Worm (Caenorhabditis elegans): Measurements from ENCODE around the gene C34C6.10.
A peak's percentile ranks its signal among the peaks of the same experiment; 100 is the strongest.

The C34C6.10 gene

DNA sequence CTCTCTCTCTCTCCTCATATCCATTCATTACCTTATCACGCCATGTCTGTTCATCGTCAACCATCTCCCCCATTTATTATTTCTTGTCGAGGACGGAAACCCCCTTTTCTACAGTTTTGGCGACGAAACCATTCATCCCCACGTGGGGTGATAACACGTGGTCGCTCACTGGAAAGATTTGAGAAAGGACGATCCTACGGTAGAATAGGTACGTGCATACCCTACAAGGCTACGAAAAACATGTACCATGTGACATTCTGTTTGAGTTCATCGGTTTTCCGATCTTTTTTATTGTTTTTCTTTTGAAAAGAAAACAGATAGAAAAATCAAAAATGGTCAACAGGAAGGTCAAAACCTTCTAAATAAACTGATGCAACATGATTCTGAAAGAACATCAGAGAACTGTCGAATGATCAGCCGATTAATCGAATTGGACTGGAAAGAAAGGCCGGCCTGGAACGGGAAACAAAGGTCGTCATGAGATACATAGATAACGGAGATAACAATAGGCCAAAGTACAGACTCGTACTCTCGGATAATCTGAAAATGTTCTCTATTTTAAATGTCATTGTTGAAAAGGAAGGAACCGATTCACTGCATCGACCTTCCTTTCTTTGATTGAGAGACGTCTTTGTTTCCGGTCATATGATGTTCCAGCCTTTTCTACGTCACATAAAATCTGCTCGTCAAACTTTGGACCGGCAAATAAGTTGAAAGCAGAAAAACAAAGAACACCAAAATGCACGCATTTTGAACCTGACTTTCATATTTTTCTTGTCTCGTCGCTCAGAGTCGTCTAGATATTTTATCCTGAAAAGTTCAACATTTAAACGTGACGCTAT lies 46.5 kb upstream of the C34C6.10 start (continued):
- TF ChIP-seq nhr-77 (tag; optimal IDR thresholded peaks at IDR 0.05) = no peak
- peak; percentile 16 for TF ChIP-seq sem-4 (tag; optimal IDR thresholded peaks at IDR 0.05)
- TF ChIP-seq lsy-2 (tag; optimal IDR thresholded peaks at IDR 0.05) = peak in 1 of 2 experiments; percentile 72

DNA sequence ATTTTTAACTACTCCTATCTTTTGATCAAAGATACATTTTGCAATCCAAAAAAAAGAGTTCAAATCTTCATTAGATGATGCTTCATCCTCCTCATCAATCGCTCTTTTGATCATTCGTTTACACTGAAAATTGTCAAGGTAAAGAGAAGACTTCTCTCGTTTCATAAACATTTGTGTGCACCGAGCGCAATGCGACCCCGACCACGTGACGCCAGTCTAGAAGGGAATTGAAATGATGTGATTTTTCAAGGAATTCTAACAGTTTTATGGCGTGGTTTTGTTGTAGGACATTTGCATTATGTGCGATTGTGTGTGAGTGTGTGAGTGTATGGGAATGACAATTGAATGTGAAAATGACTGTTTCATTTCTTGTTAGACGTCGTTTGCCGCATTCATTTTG lies 45.6 kb upstream of the C34C6.10 start:
- TF ChIP-seq gmeb-1 (tag; optimal IDR thresholded peaks at IDR 0.05) (no peak), elt-3 (tag; optimal IDR thresholded peaks at IDR 0.05) (no peak), mdl-1 (tag; optimal IDR thresholded peaks at IDR 0.05) (peak in 1 of 2 experiments; percentile 74), skn-1 (tag; optimal IDR thresholded peaks at IDR 0.05) (no peak), lin-13 (GFP tag; optimal IDR thresholded peaks at IDR 0.05) (peak; percentile 1), lin-39 (tag; optimal IDR thresholded peaks at IDR 0.05) (no peak), C34F6.9 (tag; optimal IDR thresholded peaks at IDR 0.05) (peak; percentile 26), sma-9 (GFP tag; optimal IDR thresholded peaks at IDR 0.05) (peak; percentile 97), sma-9 (tag; optimal IDR thresholded peaks at IDR 0.05) (no peak), fos-1 (tag; optimal IDR thresholded peaks at IDR 0.05) (peak; percentile 42), nhr-6 (tag; optimal IDR thresholded peaks at IDR 0.05) (peak; percentile 29), F13H6.1 (tag; optimal IDR thresholded peaks at IDR 0.05) (peak; percentile 62), mab-5 (tag; optimal IDR thresholded peaks at IDR 0.05) (no peak), lsy-2 (tag; optimal IDR thresholded peaks at IDR 0.05) (peak in 1 of 2 experiments; percentile 48), ztf-4 (tag; optimal IDR thresholded peaks at IDR 0.05) (peak; percentile 15), nhr-25 (tag; optimal IDR thresholded peaks at IDR 0.05) (no peak), nhr-77 (tag; optimal IDR thresholded peaks at IDR 0.05) (no peak), nhr-129 (tag; optimal IDR thresholded peaks at IDR 0.05) (peak; percentile 70), sma-3 (GFP tag; optimal IDR thresholded peaks at IDR 0.05) (no peak), ama-1 (optimal IDR thresholded peaks at IDR 0.05) (peak; percentile 28), ztf-11 (tag; optimal IDR thresholded peaks at IDR 0.05) (no peak), elt-1 (tag; optimal IDR thresholded peaks at IDR 0.05) (no peak), ceh-82 (tag; optimal IDR thresholded peaks at IDR 0.05) (no peak)

DNA sequence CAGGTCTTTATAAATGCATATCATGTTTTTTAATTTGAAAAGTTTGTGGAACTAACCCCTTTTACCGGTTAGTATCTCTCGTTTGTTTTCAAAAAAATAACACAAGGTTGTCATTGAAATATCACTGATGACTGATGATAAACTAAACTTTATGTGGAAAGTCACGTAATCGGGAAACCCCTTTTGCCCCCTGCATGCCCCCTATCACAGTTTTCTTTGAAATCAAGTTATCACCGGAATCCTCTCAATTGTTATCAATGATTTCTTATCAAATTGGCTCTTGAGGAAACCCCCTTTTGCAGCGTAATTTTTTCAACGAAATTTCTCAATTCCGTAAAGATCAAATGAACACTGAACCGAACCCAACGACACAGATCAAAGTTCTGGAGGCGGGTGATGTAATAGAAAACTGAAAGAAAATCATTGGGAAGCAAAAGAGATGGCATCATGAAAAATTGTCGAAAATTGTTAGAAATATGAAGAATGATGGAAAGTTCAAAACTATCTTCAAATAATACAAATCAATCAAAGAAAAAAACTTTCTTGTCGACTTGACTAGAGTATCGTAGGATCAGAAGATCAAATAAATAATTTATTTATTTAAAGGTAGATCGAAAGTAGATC lies 44.8 kb upstream of the C34C6.10 start:
- peak; percentile 58 to 62 for TF ChIP-seq mdl-1 (tag; optimal IDR thresholded peaks at IDR 0.05)
- peak; percentile 77 for TF ChIP-seq fos-1 (tag; optimal IDR thresholded peaks at IDR 0.05)
- TF ChIP-seq nhr-6 (tag; optimal IDR thresholded peaks at IDR 0.05) = peak; percentile 34
- no peak for TF ChIP-seq ama-1 (optimal IDR thresholded peaks at IDR 0.05)
- peak in 1 of 2 experiments; percentile 40 for TF ChIP-seq lsy-2 (tag; optimal IDR thresholded peaks at IDR 0.05)
- TF ChIP-seq gmeb-1 (tag; optimal IDR thresholded peaks at IDR 0.05) = peak; percentile 14
- TF ChIP-seq nhr-237 (tag; optimal IDR thresholded peaks at IDR 0.05) = no peak
- peak; percentile 79 for TF ChIP-seq crh-2 (tag; optimal IDR thresholded peaks at IDR 0.05)
- no peak for TF ChIP-seq R02D3.7 (tag; optimal IDR thresholded peaks at IDR 0.05)
- TF ChIP-seq Y55F3AM.14 (GFP tag; optimal IDR thresholded peaks at IDR 0.05) = peak; percentile 46
- TF ChIP-seq lin-13 (GFP tag; optimal IDR thresholded peaks at IDR 0.05) = peak; percentile 5
- peak; percentile 39 for TF ChIP-seq blmp-1 (tag; optimal IDR thresholded peaks at IDR 0.05; ENCODE audit: insufficient read depth)
- TF ChIP-seq nhr-11 (tag; optimal IDR thresholded peaks at IDR 0.05) = no peak
- TF ChIP-seq nhr-25 (tag; optimal IDR thresholded peaks at IDR 0.05) = peak; percentile 77
- peak; percentile 63 for TF ChIP-seq nhr-21 (tag; optimal IDR thresholded peaks at IDR 0.05)
- peak; percentile 42 for TF ChIP-seq F13H6.1 (tag; optimal IDR thresholded peaks at IDR 0.05)
- no peak for TF ChIP-seq mbf-1 (tag; optimal IDR thresholded peaks at IDR 0.05)
- TF ChIP-seq ceh-16 (tag; optimal IDR thresholded peaks at IDR 0.05) = no peak
- TF ChIP-seq nhr-129 (tag; optimal IDR thresholded peaks at IDR 0.05) = peak; percentile 41
- TF ChIP-seq mab-5 (tag; optimal IDR thresholded peaks at IDR 0.05) = no peak
- peak; percentile 99 for TF ChIP-seq sma-9 (GFP tag; optimal IDR thresholded peaks at IDR 0.05)
- TF ChIP-seq sma-9 (tag; optimal IDR thresholded peaks at IDR 0.05) = no peak
- TF ChIP-seq egl-27 (tag; optimal IDR thresholded peaks at IDR 0.05) = peak; percentile 38
- no peak for TF ChIP-seq ztf-1 (GFP tag; conservative IDR thresholded peaks at IDR 0.05)

DNA sequence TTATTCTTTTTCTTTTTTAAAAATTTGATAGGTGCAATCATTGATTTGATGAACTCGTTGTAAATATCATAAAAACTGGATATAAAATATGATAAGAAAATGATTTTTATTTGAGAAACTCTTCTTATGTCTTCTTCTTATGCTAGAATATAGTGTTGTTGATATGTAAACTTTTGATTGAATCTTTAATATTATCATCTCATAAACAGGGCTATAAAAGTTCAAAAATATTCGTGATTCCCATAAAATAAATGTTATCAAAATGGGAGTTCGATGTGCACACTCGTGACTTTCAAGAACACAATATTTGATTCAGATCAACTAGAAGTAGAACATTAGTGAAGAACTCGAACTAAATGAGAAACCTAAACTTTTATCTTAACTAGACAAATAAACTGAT lies 43.3 kb upstream of the C34C6.10 start:
- TF ChIP-seq aly-2 (tag; optimal IDR thresholded peaks at IDR 0.05) (no peak), lin-39 (tag; optimal IDR thresholded peaks at IDR 0.05) (no peak), dmd-4 (tag; optimal IDR thresholded peaks at IDR 0.05) (no peak), unc-62 (GFP tag; optimal IDR thresholded peaks at IDR 0.05) (no peak), ZK546.5 (tag; optimal IDR thresholded peaks at IDR 0.05) (no peak), zag-1 (tag; optimal IDR thresholded peaks at IDR 0.05) (no peak), crh-2 (tag; optimal IDR thresholded peaks at IDR 0.05) (peak; percentile 35), ceh-82 (tag; optimal IDR thresholded peaks at IDR 0.05) (no peak), nhr-11 (tag; optimal IDR thresholded peaks at IDR 0.05) (no peak), C34F6.9 (tag; optimal IDR thresholded peaks at IDR 0.05) (no peak), elt-1 (tag; optimal IDR thresholded peaks at IDR 0.05) (no peak), nhr-237 (tag; optimal IDR thresholded peaks at IDR 0.05) (no peak), ztf-4 (tag; optimal IDR thresholded peaks at IDR 0.05) (peak; percentile 3), lsy-2 (tag; optimal IDR thresholded peaks at IDR 0.05) (no peak), F13H6.1 (tag; optimal IDR thresholded peaks at IDR 0.05) (no peak), ceh-16 (tag; optimal IDR thresholded peaks at IDR 0.05) (no peak), lin-11 (tag; optimal IDR thresholded peaks at IDR 0.05) (no peak), lin-13 (GFP tag; optimal IDR thresholded peaks at IDR 0.05) (peak; percentile 10), ztf-1 (GFP tag; conservative IDR thresholded peaks at IDR 0.05) (no peak), sma-9 (GFP tag; optimal IDR thresholded peaks at IDR 0.05) (peak; percentile 73), sma-9 (tag; optimal IDR thresholded peaks at IDR 0.05) (no peak), mbf-1 (tag; optimal IDR thresholded peaks at IDR 0.05) (no peak), egl-27 (tag; optimal IDR thresholded peaks at IDR 0.05) (no peak), nhr-12 (tag; optimal IDR thresholded peaks at IDR 0.05) (no peak), peb-1 (tag; optimal IDR thresholded peaks at IDR 0.05) (no peak)
